Fruit fly (Drosophila melanogaster) whole organism, prepupa: ENCODE results near the gene app.

Experiments
- CG10669 ChIP-seq: fragments of 200-800 bp; sonication (Bioruptor generic); optimal IDR thresholded peaks from 3 replicates; lab custom pipeline; 2018; ENCODE audit warnings: missing biosample characterization, mild to moderate bottlenecking, missing genetic modification characterization, moderate library complexity
- CG11294 ChIP-seq: fragments of 200-800 bp; sonication (Bioruptor generic); IDR thresholded peaks from 2 replicates; pipeline ENCODE4 v1.3.6; 2022; ENCODE audit warnings: missing biosample characterization, missing genetic modification characterization
- CG11762 ChIP-seq: fragments of 200-800 bp; sonication (Bioruptor generic); optimal IDR thresholded peaks from 3 replicates; lab custom pipeline; 2016; ENCODE audit warnings: missing biosample characterization, missing genetic modification characterization; ENCODE audit not compliant: insufficient read depth
- CG11902 ChIP-seq: fragments of 200-800 bp; sonication (Bioruptor generic); optimal IDR thresholded peaks from 3 replicates; lab custom pipeline; 2016; ENCODE audit warnings: missing biosample characterization, missing genetic modification characterization
- CG16779 ChIP-seq: fragments of 200-800 bp; sonication (Bioruptor generic); optimal IDR thresholded peaks from 3 replicates; lab custom pipeline; 2017; ENCODE audit warnings: missing biosample characterization, mild to moderate bottlenecking, missing genetic modification characterization
- CG3032 ChIP-seq: fragments of 200-800 bp; optimal IDR thresholded peaks from 2 replicates; lab custom pipeline; 2019; ENCODE audit warnings: missing biosample characterization, mild to moderate bottlenecking, missing genetic modification characterization, moderate library complexity
- CG31627 ChIP-seq: fragments of 200-800 bp; sonication (Bioruptor generic); optimal IDR thresholded peaks from 3 replicates; lab custom pipeline; 2016; ENCODE audit warnings: missing biosample characterization, missing genetic modification characterization
- CG32006 ChIP-seq: fragments of 200-800 bp; sonication (Bioruptor generic); optimal IDR thresholded peaks from 3 replicates; lab custom pipeline; 2017; ENCODE audit warnings: missing biosample characterization, mild to moderate bottlenecking, missing genetic modification characterization
- CG34406 ChIP-seq: fragments of 200-800 bp; sonication (Bioruptor generic); optimal IDR thresholded peaks from 3 replicates; lab custom pipeline; 2016; ENCODE audit warnings: missing biosample characterization, missing genetic modification characterization
- CG3919 ChIP-seq: fragments of 200-800 bp; sonication (Bioruptor generic); optimal IDR thresholded peaks from 3 replicates; lab custom pipeline; 2016; ENCODE audit warnings: missing biosample characterization, missing genetic modification characterization
- CG4318 ChIP-seq: fragments of 200-800 bp; sonication (Bioruptor generic); optimal IDR thresholded peaks from 3 replicates; lab custom pipeline; 2017; ENCODE audit warnings: missing biosample characterization, mild to moderate bottlenecking, missing genetic modification characterization
- CG6163 ChIP-seq: fragments of 200-800 bp; sonication (Bioruptor generic); IDR thresholded peaks from 3 replicates; pipeline ENCODE4 v1.3.6; 2022; ENCODE audit warnings: missing biosample characterization, missing genetic modification characterization
- CG6276 ChIP-seq: fragments of 200-800 bp; sonication (Bioruptor generic); optimal IDR thresholded peaks from 2 replicates; lab custom pipeline; 2017; ENCODE audit warnings: missing biosample characterization, mild to moderate bottlenecking, missing genetic modification characterization
- CG6792 ChIP-seq: fragments of 200-800 bp; sonication (Bioruptor generic); optimal IDR thresholded peaks from 3 replicates; lab custom pipeline; 2016; ENCODE audit warnings: missing biosample characterization, missing genetic modification characterization
- CG6808 ChIP-seq: fragments of 200-800 bp; sonication (Bioruptor generic); optimal IDR thresholded peaks from 3 replicates; lab custom pipeline; 2017; ENCODE audit warnings: missing biosample characterization, missing genetic modification characterization, mild to moderate bottlenecking, moderate library complexity, missing genetic modification reagents
- CG7368 ChIP-seq: fragments of 200-800 bp; sonication (Bioruptor generic); optimal IDR thresholded peaks from 3 replicates; lab custom pipeline; 2016; ENCODE audit warnings: missing biosample characterization, missing genetic modification characterization
- CG8119 ChIP-seq: fragments of 200-800 bp; sonication (Bioruptor generic); IDR thresholded peaks from 3 replicates; pipeline ENCODE4 v1.3.6; 2022; ENCODE audit warnings: missing biosample characterization, missing genetic modification characterization
- CG8319 ChIP-seq: fragments of 200-800 bp; sonication (Bioruptor generic); optimal IDR thresholded peaks from 3 replicates; lab custom pipeline; 2016; ENCODE audit warnings: missing biosample characterization, missing genetic modification characterization
- CG8632 ChIP-seq: fragments of 200-800 bp; sonication (Bioruptor generic); optimal IDR thresholded peaks from 3 replicates; lab custom pipeline; 2016; ENCODE audit warnings: missing biosample characterization, missing genetic modification characterization
- CG9139 ChIP-seq: fragments of 200-800 bp; sonication (Bioruptor generic); optimal IDR thresholded peaks from 3 replicates; lab custom pipeline; 2017; ENCODE audit warnings: missing biosample characterization, mild to moderate bottlenecking, missing genetic modification characterization
- Eip75B ChIP-seq: fragments of 200-800 bp; sonication (Bioruptor generic); optimal IDR thresholded peaks from 3 replicates; lab custom pipeline; 2016; ENCODE audit warnings: missing biosample characterization, missing genetic modification characterization
- Eip78C ChIP-seq: fragments of 200-800 bp; sonication (Bioruptor generic); peaks from one replicate; lab custom pipeline; 2016; ENCODE audit warnings: missing biosample characterization, missing genetic modification characterization
- Eip93F ChIP-seq: fragments of 200-800 bp; sonication (Bioruptor generic); optimal IDR thresholded peaks from 2 replicates; lab custom pipeline; 2016; ENCODE audit warnings: missing biosample characterization, mild to moderate bottlenecking, missing genetic modification characterization
- Ets21C ChIP-seq: fragments of 200-800 bp; sonication (Bioruptor generic); optimal IDR thresholded peaks from 3 replicates; lab custom pipeline; 2016; ENCODE audit warnings: missing biosample characterization, missing genetic modification characterization
- Ets96B ChIP-seq: fragments of 200-800 bp; optimal IDR thresholded peaks from 2 replicates; lab custom pipeline; 2019; ENCODE audit warnings: missing biosample characterization, mild to moderate bottlenecking, missing genetic modification characterization, moderate library complexity
- Gug ChIP-seq: fragments of 200-800 bp; sonication (Bioruptor generic); IDR thresholded peaks from 2 replicates; pipeline ENCODE4 v1.3.6; 2022; ENCODE audit warnings: missing biosample characterization, missing genetic modification characterization
- Hr38 ChIP-seq: sonication (Bioruptor generic); optimal IDR thresholded peaks from 2 replicates; lab custom pipeline; 2016; ENCODE audit warnings: missing biosample characterization, missing genetic modification characterization
- Hr4 ChIP-seq: fragments of 200-800 bp; sonication (Bioruptor generic); optimal IDR thresholded peaks from 3 replicates; lab custom pipeline; 2016; ENCODE audit warnings: missing biosample characterization, missing genetic modification characterization
- Lpt ChIP-seq: fragments of 200-800 bp; sonication (Bioruptor generic); optimal IDR thresholded peaks from 3 replicates; lab custom pipeline; 2016; ENCODE audit warnings: missing biosample characterization, missing genetic modification characterization
- Met ChIP-seq: fragments of 200-800 bp; sonication (Bioruptor generic); optimal IDR thresholded peaks from 3 replicates; lab custom pipeline; 2016; ENCODE audit warnings: missing biosample characterization, missing genetic modification characterization
- Sox15 ChIP-seq: fragments of 200-800 bp; sonication (Bioruptor generic); optimal IDR thresholded peaks from 3 replicates; lab custom pipeline; 2016; ENCODE audit warnings: missing biosample characterization, missing genetic modification characterization
- achi ChIP-seq: fragments of 200-800 bp; sonication (Bioruptor generic); optimal IDR thresholded peaks from 3 replicates; lab custom pipeline; 2016; ENCODE audit warnings: missing biosample characterization, missing genetic modification characterization
- acj6 ChIP-seq: fragments of 200-800 bp; sonication (Bioruptor generic); optimal IDR thresholded peaks from 3 replicates; lab custom pipeline; 2016; ENCODE audit warnings: missing biosample characterization, missing genetic modification characterization
- cyc ChIP-seq: fragments of 200-800 bp; sonication (Bioruptor generic); optimal IDR thresholded peaks from 3 replicates; lab custom pipeline; 2016; ENCODE audit warnings: missing biosample characterization, missing genetic modification characterization
- dac ChIP-seq: fragments of 200-800 bp; sonication (Bioruptor generic); optimal IDR thresholded peaks from 2 replicates; lab custom pipeline; 2017; ENCODE audit warnings: missing biosample characterization, mild to moderate bottlenecking, missing genetic modification characterization
- dsx ChIP-seq: fragments of 200-800 bp; optimal IDR thresholded peaks from 3 replicates; lab custom pipeline; 2019; ENCODE audit warnings: missing biosample characterization, mild to moderate bottlenecking, missing genetic modification characterization, moderate library complexity; ENCODE audit not compliant: poor library complexity, severe bottlenecking
- eg ChIP-seq: fragments of 200-800 bp; sonication (Bioruptor generic); IDR thresholded peaks from 3 replicates; pipeline ENCODE4 v1.3.6; 2022; ENCODE audit warnings: missing biosample characterization, missing genetic modification characterization
- esn ChIP-seq: fragments of 200-800 bp; sonication (Bioruptor generic); optimal IDR thresholded peaks from 2 replicates; lab custom pipeline; 2016; ENCODE audit warnings: missing biosample characterization, mild to moderate bottlenecking, missing genetic modification characterization, moderate library complexity
- fd59A ChIP-seq: fragments of 200-800 bp; sonication (Bioruptor generic); optimal IDR thresholded peaks from 2 replicates; lab custom pipeline; 2017; ENCODE audit warnings: missing biosample characterization, mild to moderate bottlenecking, missing genetic modification characterization, missing genetic modification reagents
- fd85E ChIP-seq: fragments of 200-800 bp; sonication (Bioruptor generic); optimal IDR thresholded peaks from 3 replicates; lab custom pipeline; 2016; ENCODE audit warnings: missing biosample characterization, missing genetic modification characterization
- lz ChIP-seq: fragments of 200-800 bp; sonication (Bioruptor generic); optimal IDR thresholded peaks from 3 replicates; lab custom pipeline; 2016; ENCODE audit warnings: missing biosample characterization, missing genetic modification characterization
- salr ChIP-seq, 2 experiments: fragments of 200-800 bp; sonication (Bioruptor generic); optimal IDR thresholded peaks; 3 replicates each; lab custom pipeline; 2016 to 2018; ENCODE audit warnings: missing biosample characterization in 2 of 2, missing genetic modification characterization in 2 of 2, mild to moderate bottlenecking in 1 of 2
- spab ChIP-seq: fragments of 200-800 bp; sonication (Bioruptor generic); optimal IDR thresholded peaks from 2 replicates; lab custom pipeline; 2017; ENCODE audit warnings: missing biosample characterization, mild to moderate bottlenecking, missing genetic modification characterization, missing genetic modification reagents
- ss ChIP-seq, 2 experiments: fragments of 200-800 bp; sonication (Bioruptor generic); optimal IDR thresholded peaks; 2 replicates in 1 of 2; 3 replicates in 1 of 2; lab custom pipeline; 2017 to 2018; ENCODE audit warnings: mild to moderate bottlenecking in 2 of 2, missing biosample characterization in 2 of 2, missing genetic modification characterization in 2 of 2, moderate library complexity in 1 of 2
- svp ChIP-seq: fragments of 200-800 bp; sonication (Bioruptor generic); peaks from one replicate; lab custom pipeline; 2016; ENCODE audit warnings: missing biosample characterization, missing genetic modification characterization
- topi ChIP-seq: fragments of 200-800 bp; sonication (Bioruptor generic); optimal IDR thresholded peaks from 3 replicates; lab custom pipeline; 2016; ENCODE audit warnings: missing biosample characterization, missing genetic modification characterization
- vri ChIP-seq: fragments of 200-800 bp; sonication (Bioruptor generic); optimal IDR thresholded peaks from 3 replicates; lab custom pipeline; 2016; ENCODE audit warnings: missing biosample characterization, mild to moderate bottlenecking, missing genetic modification characterization

Gene app

dm6 chr3L:12267332-12267914 lies 782 bp upstream of the app start, which contains the start of gene CG32100:
TSS of gene CG32100 (plus strand) at chr3L:12267528.
- TF ChIP-seq svp (GFP tag; lab: Kevin White, UChicago) (peak; percentile 75), CG10669 (GFP tag; lab: Kevin White, UChicago) (no peak)

DNA sequence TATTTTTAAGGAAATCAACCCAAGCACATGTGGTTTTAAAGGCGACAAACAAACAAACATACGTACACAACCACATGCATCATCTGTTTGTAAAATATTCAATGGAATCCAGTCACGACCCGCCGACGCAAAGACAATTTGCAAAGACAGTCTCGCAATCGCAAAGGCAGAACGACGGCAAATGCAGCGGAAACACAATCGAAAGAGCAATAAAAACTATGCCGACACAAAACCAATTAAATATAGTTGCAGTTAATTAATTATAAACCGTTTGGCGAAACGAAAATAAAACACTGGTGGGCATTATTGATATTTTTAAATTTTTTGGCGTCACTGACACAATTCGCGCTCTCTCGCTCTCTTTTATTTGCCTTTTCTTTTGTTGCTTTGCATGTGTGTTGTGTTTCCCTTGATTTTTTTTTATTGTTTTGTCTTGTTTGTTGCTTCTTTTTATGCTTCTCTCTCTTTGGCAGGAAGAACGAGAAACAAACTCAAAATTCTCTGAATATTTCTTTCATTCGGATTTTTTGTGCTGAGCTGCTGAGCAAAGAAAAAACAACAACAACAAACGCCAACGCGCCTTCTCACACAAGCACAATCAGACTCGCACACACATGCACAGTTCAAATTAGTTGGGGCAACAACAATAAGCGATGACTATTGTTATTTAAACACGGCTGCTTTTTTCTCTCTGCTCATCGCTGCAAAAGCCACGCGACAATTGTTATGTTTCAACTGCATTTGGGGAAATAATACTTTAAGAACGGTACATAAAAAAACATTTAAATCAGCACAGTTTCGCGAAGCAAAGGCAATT lies 907 bp downstream of the app start:
- peak in 1 of 2 experiments; percentile 69 for TF ChIP-seq salr (GFP tag; optimal IDR thresholded peaks at IDR 0.05; lab: Kevin White, UChicago)
- TF ChIP-seq CG9139 (GFP tag; lab: Kevin White, UChicago): peak; percentile 83
- TF ChIP-seq topi (GFP tag; lab: Kevin White, UChicago): no peak
- TF ChIP-seq cyc: no peak
- no peak for TF ChIP-seq CG4318 (GFP tag; lab: Kevin White, UChicago)
- TF ChIP-seq CG34406 (GFP tag; lab: Kevin White, UChicago): peak; percentile 11
- no peak for TF ChIP-seq fd85E
- peak; percentile 40 for TF ChIP-seq Eip93F (GFP tag; lab: Kevin White, UChicago)
- TF ChIP-seq CG3919 (GFP tag; lab: Kevin White, UChicago): peak; percentile 31
- peak; percentile 49 for TF ChIP-seq achi (GFP tag; lab: Kevin White, UChicago)
- no peak for TF ChIP-seq CG11902
- TF ChIP-seq CG10669 (GFP tag; lab: Kevin White, UChicago): peak; percentile 43
- TF ChIP-seq dsx (GFP tag; lab: Kevin White, UChicago): peak; percentile 19
- TF ChIP-seq lz (GFP tag; lab: Kevin White, UChicago): no peak
- TF ChIP-seq CG32006: peak; percentile 41
- TF ChIP-seq dac (GFP tag; lab: Kevin White, UChicago): no peak
- TF ChIP-seq spab (GFP tag; lab: Kevin White, UChicago): peak; percentile 72
- TF ChIP-seq Hr38 (GFP tag; lab: Kevin White, UChicago): no peak
- peak; percentile 91 for TF ChIP-seq eg (GFP tag; lab: Robert Waterston, UW)
- TF ChIP-seq Met (GFP tag; lab: Kevin White, UChicago): peak; percentile 3
- peak; percentile 51 for TF ChIP-seq CG3032 (tag; lab: Kevin White, UChicago)
- TF ChIP-seq Lpt (GFP tag; lab: Kevin White, UChicago): peak; percentile 64
- TF ChIP-seq CG8632 (GFP tag; lab: Kevin White, UChicago): peak; percentile 11
- peak; percentile 81 for TF ChIP-seq CG6163
- TF ChIP-seq CG6276 (GFP tag; lab: Kevin White, UChicago): peak; percentile 93
- TF ChIP-seq acj6: no peak
- no peak for TF ChIP-seq Hr4 (GFP tag; lab: Kevin White, UChicago)
- TF ChIP-seq esn: peak; percentile 8
- TF ChIP-seq CG31627 (GFP tag; lab: Kevin White, UChicago): no peak
- TF ChIP-seq vri (GFP tag; lab: Kevin White, UChicago): no peak
- peak; percentile 59 for TF ChIP-seq Ets96B (tag; lab: Kevin White, UChicago)
- no peak for TF ChIP-seq CG6792
- TF ChIP-seq CG7368: no peak
- TF ChIP-seq Eip78C: peak; percentile 65
- no peak for TF ChIP-seq Eip75B (GFP tag; lab: Kevin White, UChicago)
- TF ChIP-seq CG11762 (GFP tag; lab: Kevin White, UChicago): peak; percentile 9
- peak; percentile 43; the same call in 1 of the 2 replicates for TF ChIP-seq Gug (GFP tag; lab: Robert Waterston, UW)
- TF ChIP-seq CG16779: peak; percentile 80
- no peak for TF ChIP-seq Ets21C (GFP tag; lab: Kevin White, UChicago)
- no peak for TF ChIP-seq CG8319 (GFP tag; lab: Kevin White, UChicago)
- no peak for TF ChIP-seq Sox15 (GFP tag; lab: Kevin White, UChicago)
- TF ChIP-seq fd59A: peak; percentile 23
- TF ChIP-seq CG11294: peak; percentile 24; the same call in 1 of the 2 replicates
- peak; percentile 84 to 90 for TF ChIP-seq ss (GFP tag; optimal IDR thresholded peaks at IDR 0.05; lab: Kevin White, UChicago)
- TF ChIP-seq CG8119: peak; percentile 87
- TF ChIP-seq CG6808 (GFP tag; lab: Kevin White, UChicago): peak; percentile 83
